Fruit fly (Drosophila melanogaster): Measurements from ENCODE around the gene CG4325.
A peak's percentile ranks its signal among the peaks of the same experiment; 100 is the strongest.

The CG4325 gene

dm6 chrX:2087501-2087900 lies 43.9 kb upstream of the CG4325 start (continued):
- TF ChIP-seq CG8944 (GFP tag; optimal IDR thresholded peaks at IDR 0.05) (peak; percentile 26), Lhr (GFP tag; optimal IDR thresholded peaks at IDR 0.05) (peak; percentile 4), ara (GFP tag; IDR thresholded peaks at IDR 0.05) (peak; percentile 17; the same call in 1 of the 2 replicates), CG1603 (tag; optimal IDR thresholded peaks at IDR 0.05) (peak; percentile 86), lbe (GFP tag; optimal IDR thresholded peaks at IDR 0.05) (no peak), CG2120 (GFP tag; optimal IDR thresholded peaks at IDR 0.05) (peak; percentile 42), al (GFP tag; IDR thresholded peaks at IDR 0.05) (0 out of 2 replicates have a peak, but pooled peaks have one; percentile 27), zfh1 (GFP tag; IDR thresholded peaks at IDR 0.05) (peak; percentile 69; the same call in 2 of the 3 replicates), Hsf (GFP tag; optimal IDR thresholded peaks at IDR 0.05) (peak; percentile 48), CG10147 (GFP tag; optimal IDR thresholded peaks at IDR 0.05) (no peak), CG4328 (GFP tag; optimal IDR thresholded peaks at IDR 0.05) (no peak), jumu (GFP tag; optimal IDR thresholded peaks at IDR 0.05) (peak; percentile 62), CG43689 (GFP tag; IDR thresholded peaks at IDR 0.05) (peak; percentile 43), CG4730 (GFP tag; IDR thresholded peaks at IDR 0.05) (no peak), dm (GFP tag; optimal IDR thresholded peaks at IDR 0.05) (peak; percentile 52), CG15011 (GFP tag; optimal IDR thresholded peaks at IDR 0.05) (no peak), CG14014 (GFP tag; IDR thresholded peaks at IDR 0.05) (peak; percentile 49; the same call in 1 of the 2 replicates), chm (GFP tag; IDR thresholded peaks at IDR 0.05) (peak; percentile 81), ken (GFP tag; IDR thresholded peaks at IDR 0.05) (peak; percentile 82), CG30403 (GFP tag; optimal IDR thresholded peaks at IDR 0.05) (peak; percentile 55), CG2889 (GFP tag; IDR thresholded peaks at IDR 0.05) (peak; percentile 50; the same call in 1 of the 3 replicates), wdn (GFP tag; IDR thresholded peaks at IDR 0.05) (peak; percentile 53), CG32767 (GFP tag; IDR thresholded peaks at IDR 0.05) (peak; percentile 53; the same call in 1 of the 2 replicates), Nf-YB (GFP tag; optimal IDR thresholded peaks at IDR 0.05) (peak; percentile 36), org-1 (GFP tag; optimal IDR thresholded peaks at IDR 0.05) (peak; percentile 54), Dip3 (GFP tag; optimal IDR thresholded peaks at IDR 0.05) (no peak), emc (GFP tag; optimal IDR thresholded peaks at IDR 0.05) (no peak), tgo (GFP tag; IDR thresholded peaks at IDR 0.05) (peak; percentile 37; the same call in 1 of the 3 replicates), gro (GFP tag; optimal IDR thresholded peaks at IDR 0.05) (no peak), ind (GFP tag; optimal IDR thresholded peaks at IDR 0.05) (peak; percentile 48), chif (GFP tag; optimal IDR thresholded peaks at IDR 0.05) (peak; percentile 42 to 46), ap (GFP tag; IDR thresholded peaks at IDR 0.05) (peak; percentile 62), Ets65A (GFP tag) (peak; percentile 91), Hand (GFP tag; optimal IDR thresholded peaks at IDR 0.05) (no peak), Oaz (GFP tag; IDR thresholded peaks at IDR 0.05) (peak; percentile 42; the same call in 1 of the 2 replicates), abd-A (tag; optimal IDR thresholded peaks at IDR 0.05) (no peak), schlank (tag; optimal IDR thresholded peaks at IDR 0.05) (peak; percentile 26), cwo (GFP tag; optimal IDR thresholded peaks at IDR 0.05) (no peak), NFAT (GFP tag; IDR thresholded peaks at IDR 0.05) (no peak; the same call in 1 of the 2 replicates), CG11695 (GFP tag; IDR thresholded peaks at IDR 0.05) (peak; percentile 53; the same call in 1 of the 3 replicates), dmrt11E (tag; optimal IDR thresholded peaks at IDR 0.05) (peak; percentile 55), gce (GFP tag; IDR thresholded peaks at IDR 0.05) (peak; percentile 64; the same call in 2 of the 3 replicates), dpn (GFP tag; optimal IDR thresholded peaks at IDR 0.05) (peak; percentile 24 to 70), ssp (GFP tag; IDR thresholded peaks at IDR 0.05) (peak; percentile 49), CG7786 (GFP tag; optimal IDR thresholded peaks at IDR 0.05) (peak; percentile 38), Med (GFP tag) (peak; percentile 89), CG12104 (GFP tag; optimal IDR thresholded peaks at IDR 0.05) (no peak), CG12769 (tag; optimal IDR thresholded peaks at IDR 0.05) (peak; percentile 67), salm (tag; optimal IDR thresholded peaks at IDR 0.05) (peak; percentile 46), CG31224 (GFP tag; IDR thresholded peaks at IDR 0.05) (peak; percentile 44; the same call in 1 of the 2 replicates), sug (tag; optimal IDR thresholded peaks at IDR 0.05) (no peak)
